Fruit fly (Drosophila melanogaster) whole organism, pupa: ENCODE data around the gene CG14194.
A peak's percentile ranks its signal among the peaks of the same experiment; 100 is the strongest.

Experiments
- CG10348 ChIP-seq: fragments of 200-800 bp; sonication (Bioruptor generic); IDR thresholded peaks from 2 replicates; pipeline ENCODE4 v1.3.6; 2022; ENCODE audit warnings: missing biosample characterization, missing genetic modification characterization
- CG12605 ChIP-seq: fragments of 200-800 bp; sonication (Bioruptor generic); IDR thresholded peaks from 2 replicates; pipeline ENCODE4 v1.3.6; 2022; ENCODE audit warnings: missing biosample characterization, missing genetic modification characterization
- CG13204 ChIP-seq: fragments of 200-800 bp; sonication (Bioruptor generic); optimal IDR thresholded peaks from 2 replicates; lab custom pipeline; 2018; ENCODE audit warnings: missing biosample characterization, mild to moderate bottlenecking, missing genetic modification characterization, moderate library complexity
- CG14655 ChIP-seq: fragments of 200-800 bp; sonication (Bioruptor generic); optimal IDR thresholded peaks from 3 replicates; lab custom pipeline; 2017; ENCODE audit warnings: mild to moderate bottlenecking, missing biosample characterization, missing genetic modification reagents, missing genetic modification characterization
- CG15710 ChIP-seq: fragments of 200-800 bp; sonication (Bioruptor generic); optimal IDR thresholded peaks from 2 replicates; lab custom pipeline; 2018; ENCODE audit warnings: missing biosample characterization, mild to moderate bottlenecking, missing genetic modification characterization, moderate library complexity
- CG17806 ChIP-seq: fragments of 200-800 bp; sonication (Bioruptor generic); optimal IDR thresholded peaks from 2 replicates; lab custom pipeline; 2018; ENCODE audit warnings: missing biosample characterization, mild to moderate bottlenecking, missing genetic modification characterization, moderate library complexity
- CG32121 ChIP-seq: fragments of 200-800 bp; sonication (Bioruptor generic); IDR thresholded peaks from 2 replicates; pipeline ENCODE4 v1.3.6; 2022; ENCODE audit warnings: missing biosample characterization, missing genetic modification characterization
- CG34367 ChIP-seq: fragments of 200-800 bp; sonication (Bioruptor generic); optimal IDR thresholded peaks from 2 replicates; lab custom pipeline; 2018; ENCODE audit warnings: missing biosample characterization, mild to moderate bottlenecking, missing genetic modification characterization
- CG4496 ChIP-seq: fragments of 200-800 bp; sonication (Bioruptor generic); IDR thresholded peaks from 3 replicates; pipeline ENCODE4 v1.3.6; 2022; ENCODE audit warnings: missing biosample characterization, missing genetic modification characterization
- CG8159 ChIP-seq: fragments of 200-800 bp; sonication (Bioruptor generic); optimal IDR thresholded peaks from 3 replicates; lab custom pipeline; 2018; ENCODE audit warnings: missing biosample characterization, mild to moderate bottlenecking, missing genetic modification characterization, moderate library complexity
- CG8301 ChIP-seq: fragments of 200-800 bp; sonication (Bioruptor generic); optimal IDR thresholded peaks from 2 replicates; lab custom pipeline; 2018; ENCODE audit warnings: missing biosample characterization, mild to moderate bottlenecking, missing genetic modification characterization
- CG9948 ChIP-seq: fragments of 200-800 bp; sonication (Bioruptor generic); optimal IDR thresholded peaks from 2 replicates; lab custom pipeline; 2018; ENCODE audit warnings: missing biosample characterization, mild to moderate bottlenecking, missing genetic modification characterization, moderate library complexity
- D1 ChIP-seq: fragments of 200-800 bp; sonication (Bioruptor generic); optimal IDR thresholded peaks from 2 replicates; lab custom pipeline; 2018; ENCODE audit warnings: missing biosample characterization, mild to moderate bottlenecking, missing genetic modification characterization, moderate library complexity
- EcR ChIP-seq: fragments of 200-800 bp; sonication (Bioruptor generic); optimal IDR thresholded peaks from 3 replicates; lab custom pipeline; 2019; ENCODE audit warnings: missing biosample characterization, missing genetic modification characterization, mild to moderate bottlenecking, moderate library complexity, missing genetic modification reagents
- Ets98B ChIP-seq: fragments of 200-800 bp; sonication (Bioruptor generic); IDR thresholded peaks from 2 replicates; pipeline ENCODE4 v1.3.6; 2022; ENCODE audit warnings: missing biosample characterization, missing genetic modification characterization
- Pif1A ChIP-seq: fragments of 200-800 bp; sonication (Bioruptor generic); optimal IDR thresholded peaks from 3 replicates; lab custom pipeline; 2016; ENCODE audit warnings: missing biosample characterization, missing genetic modification characterization
- Pif1B ChIP-seq: fragments of 200-800 bp; sonication (Bioruptor generic); optimal IDR thresholded peaks from 3 replicates; lab custom pipeline; 2016; ENCODE audit warnings: missing biosample characterization, missing genetic modification characterization
- Snoo ChIP-seq: fragments of 200-800 bp; sonication (Bioruptor generic); optimal IDR thresholded peaks from 3 replicates; lab custom pipeline; 2017; ENCODE audit warnings: missing biosample characterization, mild to moderate bottlenecking, missing genetic modification characterization, inconsistent platforms
- fd96Ca ChIP-seq: fragments of 200-800 bp; sonication (Bioruptor generic); IDR thresholded peaks from 3 replicates; pipeline ENCODE4 v1.3.6; 2022; ENCODE audit warnings: missing biosample characterization, missing genetic modification characterization
- gl ChIP-seq: fragments of 200-800 bp; sonication (Bioruptor generic); optimal IDR thresholded peaks from 2 replicates; lab custom pipeline; 2018; ENCODE audit warnings: missing biosample characterization, mild to moderate bottlenecking, missing genetic modification characterization
- rn ChIP-seq: fragments of 200-800 bp; sonication (Bioruptor generic); IDR thresholded peaks from 2 replicates; pipeline ENCODE4 v1.3.6; 2022; ENCODE audit warnings: missing biosample characterization, missing genetic modification characterization

The CG14194 gene

dm6 chrX:19225304-19225640 lies 31.9 kb downstream of the CG14194 start:
- no peak for TF ChIP-seq gl (tag; lab: Kevin White, UChicago)
- TF ChIP-seq CG34367 (tag; lab: Kevin White, UChicago), result no peak
- no peak for TF ChIP-seq Ets98B (GFP tag; lab: Robert Waterston, UW)
- TF ChIP-seq CG8159 (tag; lab: Kevin White, UChicago), result no peak
- TF ChIP-seq Pif1A (GFP tag; lab: Kevin White, UChicago), result no peak
- peak; percentile 93 for TF ChIP-seq CG13204 (GFP tag; lab: Kevin White, UChicago)
- peak; percentile 74 for TF ChIP-seq CG4496
- TF ChIP-seq CG14655 (GFP tag; lab: Kevin White, UChicago), result no peak
- TF ChIP-seq CG12605 (GFP tag; lab: Robert Waterston, UW), result no peak
- no peak for TF ChIP-seq rn
- TF ChIP-seq Snoo (tag; lab: Kevin White, UChicago), result no peak
- 0 out of 2 replicates have a peak, but pooled peaks have one; percentile 28 for TF ChIP-seq CG10348 (GFP tag; lab: Robert Waterston, UW)
- no peak for TF ChIP-seq CG9948 (tag; lab: Kevin White, UChicago)
- TF ChIP-seq CG8301, result no peak
- 0 out of 2 replicates have a peak, but pooled peaks have one; percentile 12 for TF ChIP-seq CG32121
- no peak for TF ChIP-seq D1
- no peak for TF ChIP-seq CG17806 (tag; lab: Kevin White, UChicago)
- TF ChIP-seq fd96Ca (GFP tag; lab: Robert Waterston, UW), result no peak
- no peak for TF ChIP-seq Pif1B (GFP tag; lab: Kevin White, UChicago)
- TF ChIP-seq EcR, result peak; percentile 35
- TF ChIP-seq CG15710 (tag; lab: Kevin White, UChicago), result no peak

dm6 chrX:19229855-19230433 lies 36.6 kb downstream of the CG14194 start:
- TF ChIP-seq EcR (no peak), Pif1B (GFP tag; lab: Kevin White, UChicago) (peak; percentile 54), rn (no peak), CG4496 (no peak), D1 (peak; percentile 45), CG10348 (GFP tag; lab: Robert Waterston, UW) (no peak), CG8159 (tag; lab: Kevin White, UChicago) (peak; percentile 66), CG12605 (GFP tag; lab: Robert Waterston, UW) (0 out of 2 replicates have a peak, but pooled peaks have one; percentile 11), CG17806 (tag; lab: Kevin White, UChicago) (peak; percentile 51), CG15710 (tag; lab: Kevin White, UChicago) (peak; percentile 49), CG34367 (tag; lab: Kevin White, UChicago) (peak; percentile 20), CG13204 (GFP tag; lab: Kevin White, UChicago) (no peak), Pif1A (GFP tag; lab: Kevin White, UChicago) (peak; percentile 74), Ets98B (GFP tag; lab: Robert Waterston, UW) (peak; percentile 42; the same call in 1 of the 2 replicates), CG8301 (peak; percentile 82), Snoo (tag; lab: Kevin White, UChicago) (no peak), fd96Ca (GFP tag; lab: Robert Waterston, UW) (0 out of 3 replicates have a peak, but pooled peaks have one; percentile 31), CG32121 (no peak), gl (tag; lab: Kevin White, UChicago) (no peak), CG14655 (GFP tag; lab: Kevin White, UChicago) (peak; percentile 79), CG9948 (tag; lab: Kevin White, UChicago) (no peak)

dm6 chrX:19238613-19239012 lies 45.3 kb downstream of the CG14194 start:
- TF ChIP-seq CG4496, result no peak
- TF ChIP-seq CG8301, result no peak
- TF ChIP-seq CG34367 (tag; lab: Kevin White, UChicago), result no peak
- TF ChIP-seq CG8159 (tag; lab: Kevin White, UChicago), result no peak
- TF ChIP-seq Snoo (tag; lab: Kevin White, UChicago), result no peak
- no peak for TF ChIP-seq gl (tag; lab: Kevin White, UChicago)
- no peak for TF ChIP-seq EcR
- TF ChIP-seq CG14655 (GFP tag; lab: Kevin White, UChicago), result no peak
- TF ChIP-seq Ets98B (GFP tag; lab: Robert Waterston, UW), result no peak
- no peak for TF ChIP-seq Pif1B (GFP tag; lab: Kevin White, UChicago)
- TF ChIP-seq, all 21 proteins: peak for 0

dm6 chrX:19239365-19239764 lies 46.0 kb downstream of the CG14194 start:
- TF ChIP-seq CG14655 (GFP tag; lab: Kevin White, UChicago) (no peak), CG12605 (GFP tag; lab: Robert Waterston, UW) (no peak), rn (no peak), gl (tag; lab: Kevin White, UChicago) (no peak), CG8159 (tag; lab: Kevin White, UChicago) (no peak), Ets98B (GFP tag; lab: Robert Waterston, UW) (no peak), CG4496 (no peak), Pif1A (GFP tag; lab: Kevin White, UChicago) (no peak), EcR (no peak), CG10348 (GFP tag; lab: Robert Waterston, UW) (no peak), Pif1B (GFP tag; lab: Kevin White, UChicago) (no peak), Snoo (tag; lab: Kevin White, UChicago) (no peak), CG32121 (no peak), CG15710 (tag; lab: Kevin White, UChicago) (no peak), CG9948 (tag; lab: Kevin White, UChicago) (no peak), CG13204 (GFP tag; lab: Kevin White, UChicago) (no peak), CG17806 (tag; lab: Kevin White, UChicago) (no peak), D1 (no peak)

- no peak for TF ChIP-seq CG14655 (GFP tag; lab: Kevin White, UChicago)
- no peak for TF ChIP-seq CG34367 (tag; lab: Kevin White, UChicago)
- no peak for TF ChIP-seq D1
- TF ChIP-seq fd96Ca (GFP tag; lab: Robert Waterston, UW), result no peak
- TF ChIP-seq gl (tag; lab: Kevin White, UChicago), result no peak
- no peak for TF ChIP-seq CG32121
- no peak for TF ChIP-seq CG8301
- TF ChIP-seq Pif1A (GFP tag; lab: Kevin White, UChicago), result no peak
- no peak for TF ChIP-seq CG17806 (tag; lab: Kevin White, UChicago)
- TF ChIP-seq CG15710 (tag; lab: Kevin White, UChicago), result no peak
- TF ChIP-seq EcR, result no peak
- TF ChIP-seq Snoo (tag; lab: Kevin White, UChicago), result no peak
- TF ChIP-seq CG13204 (GFP tag; lab: Kevin White, UChicago), result no peak
Measured at dm6 chrX:19240230-19240839, 47.0 kb downstream of the CG14194 start.
